Fruit fly (Drosophila melanogaster) whole organism, wandering third instar larva: ENCODE measurements around the gene org-1.

ENCODE experiments used
- Abd-B ChIP-seq: fragments of >200 bp; optimal IDR thresholded peaks from 2 replicates; lab custom pipeline; 2017; ENCODE audit warnings: missing biosample characterization, missing genetic modification characterization
- Hr83 ChIP-seq: fragments of 200-300 bp; sonication (Bioruptor generic); optimal IDR thresholded peaks from 2 replicates; lab custom pipeline; 2016; ENCODE audit warnings: missing biosample characterization, mild to moderate bottlenecking, missing genetic modification characterization, moderate library complexity; ENCODE audit not compliant: poor library complexity, severe bottlenecking
- Mio ChIP-seq: sonication (Bioruptor generic); optimal IDR thresholded peaks from 2 replicates; lab custom pipeline; 2016; ENCODE audit warnings: missing biosample characterization, missing genetic modification characterization
- Myc ChIP-seq: fragments of >200 bp; optimal IDR thresholded peaks from 2 replicates; lab custom pipeline; 2017
- dl ChIP-seq, 2 experiments: fragments of 175-275, 200-275 bp in 1 of 2; fragments of 200-275 bp in 1 of 2; sonication (Bioruptor generic); optimal IDR thresholded peaks; lab custom pipeline; 2018; ENCODE audit warnings: mild to moderate bottlenecking in 2 of 2, missing biosample characterization in 2 of 2, missing genetic modification characterization in 2 of 2, moderate library complexity in 2 of 2; ENCODE audit not compliant: partially characterized antibody in 2 of 2, insufficient read depth in 1 of 2
- dmrt93B ChIP-seq: fragments of 200-800 bp; sonication (Bioruptor generic); optimal IDR thresholded peaks from 2 replicates; lab custom pipeline; 2018; ENCODE audit warnings: missing biosample characterization, mild to moderate bottlenecking, missing genetic modification characterization
- ey ChIP-seq: fragments of 200-800 bp; sonication (Bioruptor generic); optimal IDR thresholded peaks from 2 replicates; lab custom pipeline; 2016; ENCODE audit warnings: missing biosample characterization, missing genetic modification characterization
- fru ChIP-seq: fragments of 200-800 bp; sonication (Bioruptor generic); optimal IDR thresholded peaks from 3 replicates; lab custom pipeline; 2016; ENCODE audit warnings: missing biosample characterization, mild to moderate bottlenecking, missing genetic modification characterization
- h ChIP-seq: fragments of 200-800 bp; sonication (Bioruptor generic); optimal IDR thresholded peaks from 3 replicates; lab custom pipeline; 2016; ENCODE audit warnings: missing biosample characterization, mild to moderate bottlenecking, missing genetic modification characterization
- lola ChIP-seq: fragments of >200 bp; optimal IDR thresholded peaks from 2 replicates; lab custom pipeline; 2017; ENCODE audit warnings: missing biosample characterization, missing genetic modification characterization
- psq ChIP-seq: fragments of 200-800 bp; sonication (Bioruptor generic); optimal IDR thresholded peaks from 3 replicates; lab custom pipeline; 2017; ENCODE audit warnings: missing biosample characterization, mild to moderate bottlenecking, missing genetic modification characterization, moderate library complexity
- tai ChIP-seq: sonication (Bioruptor generic); optimal IDR thresholded peaks from 2 replicates; lab custom pipeline; 2016; ENCODE audit warnings: missing biosample characterization, missing genetic modification characterization
- usp ChIP-seq: fragments of >200 bp; optimal IDR thresholded peaks from 2 replicates; lab custom pipeline; 2017; ENCODE audit warnings: missing biosample characterization, missing genetic modification characterization

dm6 chrX:8452163-8452562 is 2.7 kb downstream of the org-1 start:
- TF ChIP-seq h (GFP tag; lab: Kevin White, UChicago): no peak
- no peak for TF ChIP-seq Mio (GFP tag; lab: Kevin White, UChicago)
- TF ChIP-seq tai (GFP tag; lab: Kevin White, UChicago): no peak
- TF ChIP-seq psq (GFP tag; lab: Kevin White, UChicago): no peak
- TF ChIP-seq Myc: no peak
- no peak for TF ChIP-seq lola (GFP tag; lab: Kevin White, UChicago)
- no peak for TF ChIP-seq Hr83 (GFP tag; lab: Kevin White, UChicago)
- no peak for TF ChIP-seq usp
- TF ChIP-seq dl (GFP tag; optimal IDR thresholded peaks at IDR 0.05; lab: Kevin White, UChicago; ENCODE audit: insufficient read depth in 1 of 2, partially characterized antibody in 2 of 2): no peak
- no peak for TF ChIP-seq Abd-B (GFP tag; lab: Kevin White, UChicago)
- no peak for TF ChIP-seq ey
- TF ChIP-seq fru (GFP tag; lab: Kevin White, UChicago): no peak
- TF ChIP-seq dmrt93B (GFP tag; lab: Kevin White, UChicago): no peak
